Worm (Caenorhabditis elegans): ENCODE results near the gene twk-40.

The twk-40 gene

ce11 chrIII:13492377-13492776, at the start of gene twk-40:
TSS of gene twk-40 (minus strand) at chrIII:13492477.
- TF ChIP-seq him-1 (tag; optimal IDR thresholded peaks at IDR 0.05) (no peak), dao-5 (tag; optimal IDR thresholded peaks at IDR 0.05) (no peak), W03F9.2 (tag; optimal IDR thresholded peaks at IDR 0.05) (no peak)

- TF ChIP-seq dao-5 (tag; optimal IDR thresholded peaks at IDR 0.05), result no peak
- TF ChIP-seq him-1 (tag; optimal IDR thresholded peaks at IDR 0.05), result no peak
- no peak for TF ChIP-seq W03F9.2 (tag; optimal IDR thresholded peaks at IDR 0.05)
Measured at ce11 chrIII:13540791-13541190, 48.5 kb upstream of the twk-40 start.

- TF ChIP-seq dao-5 (tag; optimal IDR thresholded peaks at IDR 0.05) (no peak), W03F9.2 (tag; optimal IDR thresholded peaks at IDR 0.05) (no peak)
Measured at ce11 chrIII:13535735-13536390, 43.6 kb upstream of the twk-40 start.

ce11 chrIII:13534704-13535103, 42.4 kb upstream of the twk-40 start:
- no peak for TF ChIP-seq him-1 (tag; optimal IDR thresholded peaks at IDR 0.05)
- TF ChIP-seq dao-5 (tag; optimal IDR thresholded peaks at IDR 0.05), result no peak
- no peak for TF ChIP-seq W03F9.2 (tag; optimal IDR thresholded peaks at IDR 0.05)

- TF ChIP-seq dao-5 (tag; optimal IDR thresholded peaks at IDR 0.05) (no peak), W03F9.2 (tag; optimal IDR thresholded peaks at IDR 0.05) (no peak), him-1 (tag; optimal IDR thresholded peaks at IDR 0.05) (no peak)
Measured at ce11 chrIII:13530838-13531237, 38.6 kb upstream of the twk-40 start.

ce11 chrIII:13530017-13530416, 37.7 kb upstream of the twk-40 start:
- TF ChIP-seq him-1 (tag; optimal IDR thresholded peaks at IDR 0.05) (no peak), dao-5 (tag; optimal IDR thresholded peaks at IDR 0.05) (no peak), W03F9.2 (tag; optimal IDR thresholded peaks at IDR 0.05) (no peak)

ce11 chrIII:13528513-13529249, 36.4 kb upstream of the twk-40 start:
- TF ChIP-seq W03F9.2 (tag; optimal IDR thresholded peaks at IDR 0.05) (no peak), dao-5 (tag; optimal IDR thresholded peaks at IDR 0.05) (no peak), him-1 (tag; optimal IDR thresholded peaks at IDR 0.05) (no peak)

- TF ChIP-seq dao-5 (tag; optimal IDR thresholded peaks at IDR 0.05), result no peak
- no peak for TF ChIP-seq him-1 (tag; optimal IDR thresholded peaks at IDR 0.05)
- no peak for TF ChIP-seq W03F9.2 (tag; optimal IDR thresholded peaks at IDR 0.05)
Measured at ce11 chrIII:13527424-13528097, 35.3 kb upstream of the twk-40 start, which contains the start of gene lron-13. TSS of gene lron-13 (plus strand) at chrIII:13527438.

ce11 chrIII:13526702-13527101, 34.4 kb upstream of the twk-40 start:
- TF ChIP-seq him-1 (tag; optimal IDR thresholded peaks at IDR 0.05), result no peak
- TF ChIP-seq W03F9.2 (tag; optimal IDR thresholded peaks at IDR 0.05), result no peak
- no peak for TF ChIP-seq dao-5 (tag; optimal IDR thresholded peaks at IDR 0.05)

- no peak for TF ChIP-seq W03F9.2 (tag; optimal IDR thresholded peaks at IDR 0.05)
- no peak for TF ChIP-seq him-1 (tag; optimal IDR thresholded peaks at IDR 0.05)
- TF ChIP-seq dao-5 (tag; optimal IDR thresholded peaks at IDR 0.05), result no peak
Measured at ce11 chrIII:13526191-13526590, 33.9 kb upstream of the twk-40 start.

ce11 chrIII:13525118-13525839, 33.0 kb upstream of the twk-40 start:
- no peak for TF ChIP-seq W03F9.2 (tag; optimal IDR thresholded peaks at IDR 0.05)
- no peak for TF ChIP-seq dao-5 (tag; optimal IDR thresholded peaks at IDR 0.05)
- no peak for TF ChIP-seq him-1 (tag; optimal IDR thresholded peaks at IDR 0.05)

ce11 chrIII:13524021-13524420, 31.7 kb upstream of the twk-40 start, which contains the start of gene pod-1:
TSS of gene pod-1 (minus strand) at chrIII:13524121.
- TF ChIP-seq him-1 (tag; optimal IDR thresholded peaks at IDR 0.05), result no peak
- TF ChIP-seq W03F9.2 (tag; optimal IDR thresholded peaks at IDR 0.05), result no peak
- no peak for TF ChIP-seq dao-5 (tag; optimal IDR thresholded peaks at IDR 0.05)

ce11 chrIII:13518437-13518836, 26.2 kb upstream of the twk-40 start:
- no peak for TF ChIP-seq him-1 (tag; optimal IDR thresholded peaks at IDR 0.05)
- TF ChIP-seq W03F9.2 (tag; optimal IDR thresholded peaks at IDR 0.05), result no peak
- no peak for TF ChIP-seq dao-5 (tag; optimal IDR thresholded peaks at IDR 0.05)
